Worm (Caenorhabditis elegans): ENCODE results near the gene T05H10.8.

Gene T05H10.8

ce11 chrII:8027663-8028062, 31.2 kb upstream of the T05H10.8 start, which contains the start of gene swsn-7:
Gene swsn-7, minus strand, starts transcription at chrII:8027763.
- TF ChIP-seq flt-1 (GFP tag; IDR thresholded peaks at IDR 0.05) (no peak), pes-1 (GFP tag; IDR thresholded peaks at IDR 0.05) (no peak)

- peak; percentile 95 for TF ChIP-seq hmg-4 (GFP tag; optimal IDR thresholded peaks at IDR 0.05)
- TF ChIP-seq B0310.2 (tag; optimal IDR thresholded peaks at IDR 0.05): peak; percentile 26
- TF ChIP-seq tbx-37 (GFP tag; conservative IDR thresholded peaks at IDR 0.05): no peak
- no peak for TF ChIP-seq hmbx-1 (tag; optimal IDR thresholded peaks at IDR 0.05)
- TF ChIP-seq F13C5.2 (tag; optimal IDR thresholded peaks at IDR 0.05): peak; percentile 63
- TF ChIP-seq scrt-1 (GFP tag; IDR thresholded peaks at IDR 0.05): peak; percentile 59; the same call in 1 of the 2 replicates
- peak; percentile 80 for TF ChIP-seq aly-1 (tag; optimal IDR thresholded peaks at IDR 0.05)
- TF ChIP-seq pes-1 (GFP tag; IDR thresholded peaks at IDR 0.05): peak; percentile 24; the same call in 1 of the 2 replicates
- TF ChIP-seq ets-7 (tag; optimal IDR thresholded peaks at IDR 0.05): peak; percentile 35
- no peak for TF ChIP-seq ceh-36 (tag; optimal IDR thresholded peaks at IDR 0.05)
Measured at ce11 chrII:8028246-8028694, 30.6 kb upstream of the T05H10.8 start.

- TF ChIP-seq ama-1 (optimal IDR thresholded peaks at IDR 0.05) (no peak), hnd-1 (tag; optimal IDR thresholded peaks at IDR 0.05) (no peak), hmbx-1 (tag; optimal IDR thresholded peaks at IDR 0.05) (no peak), tbx-37 (GFP tag; conservative IDR thresholded peaks at IDR 0.05) (no peak), tra-4 (tag; optimal IDR thresholded peaks at IDR 0.05) (no peak), ets-7 (tag; optimal IDR thresholded peaks at IDR 0.05) (no peak), tbx-11 (GFP tag; IDR thresholded peaks at IDR 0.05) (no peak), hmg-4 (GFP tag; optimal IDR thresholded peaks at IDR 0.05) (no peak), F13C5.2 (tag; optimal IDR thresholded peaks at IDR 0.05) (no peak)
Measured at ce11 chrII:8028730-8029129, 30.1 kb upstream of the T05H10.8 start.

ce11 chrII:8032657-8033056, 26.2 kb upstream of the T05H10.8 start, which contains the start of gene nrf-6:
Gene nrf-6, minus strand, starts transcription at chrII:8032708.
- no peak for TF ChIP-seq flt-1 (GFP tag; IDR thresholded peaks at IDR 0.05)
- no peak for TF ChIP-seq ceh-36 (tag; optimal IDR thresholded peaks at IDR 0.05)
- TF ChIP-seq tra-4 (tag; optimal IDR thresholded peaks at IDR 0.05): no peak
- TF ChIP-seq scrt-1 (GFP tag; IDR thresholded peaks at IDR 0.05): no peak
- no peak for TF ChIP-seq ceh-13 (GFP tag; optimal IDR thresholded peaks at IDR 0.05)
- no peak for TF ChIP-seq pes-1 (GFP tag; IDR thresholded peaks at IDR 0.05)
- no peak for TF ChIP-seq sea-1 (GFP tag; conservative IDR thresholded peaks at IDR 0.05)
- TF ChIP-seq ets-7 (tag; optimal IDR thresholded peaks at IDR 0.05): no peak
- TF ChIP-seq hmg-4 (GFP tag; optimal IDR thresholded peaks at IDR 0.05): no peak
- TF ChIP-seq F13C5.2 (tag; optimal IDR thresholded peaks at IDR 0.05): no peak
- no peak for TF ChIP-seq tbx-37 (GFP tag; conservative IDR thresholded peaks at IDR 0.05)
- TF ChIP-seq aly-1 (tag; optimal IDR thresholded peaks at IDR 0.05): no peak
- no peak for TF ChIP-seq hmbx-1 (tag; optimal IDR thresholded peaks at IDR 0.05)
- TF ChIP-seq hnd-1 (tag; optimal IDR thresholded peaks at IDR 0.05): no peak

ce11 chrII:8034008-8034407, 24.9 kb upstream of the T05H10.8 start:
- TF ChIP-seq ceh-36 (tag; optimal IDR thresholded peaks at IDR 0.05) (no peak), hmbx-1 (tag; optimal IDR thresholded peaks at IDR 0.05) (no peak), tbx-37 (GFP tag; conservative IDR thresholded peaks at IDR 0.05) (no peak), ets-7 (tag; optimal IDR thresholded peaks at IDR 0.05) (no peak), pes-1 (GFP tag; IDR thresholded peaks at IDR 0.05) (no peak)

DNA sequence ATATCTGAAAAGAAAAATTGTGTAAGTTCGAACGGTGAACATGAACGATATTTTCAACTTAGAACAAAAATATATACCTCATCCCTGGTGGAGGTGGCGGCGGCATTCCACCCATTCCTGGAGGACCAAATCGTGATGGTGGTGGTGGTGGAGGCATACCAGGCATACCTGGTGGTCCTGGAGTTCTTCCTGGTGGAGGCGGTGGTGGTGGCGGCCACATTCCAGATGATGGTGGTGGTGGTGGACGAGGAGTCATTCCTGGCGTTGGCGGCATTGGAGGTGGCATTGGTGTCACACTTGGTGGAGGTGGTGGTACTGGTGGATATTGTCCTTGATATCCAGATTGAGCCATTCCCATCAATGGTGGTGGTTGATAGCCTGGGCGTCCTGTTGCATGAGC, 24.3 kb upstream of the T05H10.8 start:
- TF ChIP-seq ama-1 (optimal IDR thresholded peaks at IDR 0.05): no peak

DNA sequence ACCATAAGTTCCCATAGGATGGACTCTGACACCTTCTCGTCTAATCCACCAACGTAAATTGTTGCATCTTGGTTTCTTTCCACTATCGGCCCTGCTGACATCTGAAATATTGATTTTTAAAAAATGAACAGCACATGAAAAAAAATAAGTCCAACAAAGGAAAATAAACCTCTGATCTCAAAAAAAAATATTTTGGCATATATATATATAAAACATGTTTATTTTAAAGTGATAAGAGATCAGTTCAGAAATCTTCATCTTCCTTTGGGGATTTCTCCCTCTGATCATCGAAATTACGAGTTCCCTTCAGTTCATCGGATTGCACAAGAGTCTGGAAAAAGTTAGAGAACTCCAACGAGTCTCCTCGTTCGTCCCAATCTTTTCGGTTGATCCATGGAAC, 23.2 kb upstream of the T05H10.8 start, which contains the start of gene sap-49:
Gene sap-49 (minus strand): TSS at position 101 of the 400 bp plus-strand sequence.
- TF ChIP-seq B0310.2 (tag; optimal IDR thresholded peaks at IDR 0.05) (no peak), pes-1 (GFP tag; IDR thresholded peaks at IDR 0.05) (no peak), ceh-13 (GFP tag; optimal IDR thresholded peaks at IDR 0.05) (no peak)

ce11 chrII:8037246-8037645, 21.6 kb upstream of the T05H10.8 start, which contains the start of gene arp-6:
Gene arp-6, minus strand, starts transcription at chrII:8037346.
- TF ChIP-seq ceh-13 (GFP tag; optimal IDR thresholded peaks at IDR 0.05) (no peak), ama-1 (optimal IDR thresholded peaks at IDR 0.05) (no peak), ceh-36 (tag; optimal IDR thresholded peaks at IDR 0.05) (no peak), tbx-11 (GFP tag; IDR thresholded peaks at IDR 0.05) (no peak), aly-1 (tag; optimal IDR thresholded peaks at IDR 0.05) (no peak), hmg-4 (GFP tag; optimal IDR thresholded peaks at IDR 0.05) (no peak), tbx-37 (GFP tag; conservative IDR thresholded peaks at IDR 0.05) (no peak), B0310.2 (tag; optimal IDR thresholded peaks at IDR 0.05) (no peak), F13C5.2 (tag; optimal IDR thresholded peaks at IDR 0.05) (no peak), scrt-1 (GFP tag; IDR thresholded peaks at IDR 0.05) (no peak), sea-1 (GFP tag; conservative IDR thresholded peaks at IDR 0.05) (no peak), hnd-1 (tag; optimal IDR thresholded peaks at IDR 0.05) (no peak), ets-7 (tag; optimal IDR thresholded peaks at IDR 0.05) (no peak), flt-1 (GFP tag; IDR thresholded peaks at IDR 0.05) (no peak), pes-1 (GFP tag; IDR thresholded peaks at IDR 0.05) (no peak), hmbx-1 (tag; optimal IDR thresholded peaks at IDR 0.05) (no peak), tra-4 (tag; optimal IDR thresholded peaks at IDR 0.05) (no peak)

DNA sequence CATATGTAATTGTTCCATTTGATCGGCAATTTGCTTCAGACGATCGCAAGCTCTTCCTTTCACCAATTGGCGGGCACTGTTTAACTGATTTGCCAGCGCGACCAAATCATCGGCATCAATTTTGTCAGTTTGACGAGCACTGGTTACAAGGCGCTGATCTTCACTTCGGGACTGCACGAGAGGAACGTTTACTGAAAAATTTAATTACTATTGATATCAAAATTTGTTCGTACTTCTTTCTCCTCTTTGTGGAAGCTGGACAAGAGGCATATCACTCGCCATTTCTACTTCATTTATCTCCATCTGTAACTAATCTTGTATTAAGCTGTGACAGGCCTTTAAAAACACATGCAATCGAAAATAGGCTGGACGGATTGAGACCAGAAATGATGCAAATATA, 21.0 kb upstream of the T05H10.8 start, which contains the start of gene C08B11.9:
Gene C08B11.9 (minus strand): TSS at position 307 of the 400 bp plus-strand sequence.
- TF ChIP-seq scrt-1 (GFP tag; IDR thresholded peaks at IDR 0.05): no peak
- no peak for TF ChIP-seq hmbx-1 (tag; optimal IDR thresholded peaks at IDR 0.05)
- no peak for TF ChIP-seq flt-1 (GFP tag; IDR thresholded peaks at IDR 0.05)
- no peak for TF ChIP-seq tra-4 (tag; optimal IDR thresholded peaks at IDR 0.05)
- no peak for TF ChIP-seq hnd-1 (tag; optimal IDR thresholded peaks at IDR 0.05)
- TF ChIP-seq tbx-37 (GFP tag; conservative IDR thresholded peaks at IDR 0.05): no peak
- no peak for TF ChIP-seq hmg-4 (GFP tag; optimal IDR thresholded peaks at IDR 0.05)
